Fruit fly (Drosophila melanogaster) whole organism, embryonic: Measurements from ENCODE around the gene CG43896.

Experiments used
- Atf6 ChIP-seq: fragments of 200-800 bp; sonication (Bioruptor generic); IDR thresholded peaks from 2 replicates; pipeline ENCODE4 v1.3.6; 2022; ENCODE audit warnings: missing biosample characterization, missing genetic modification characterization
- CG10267 ChIP-seq: fragments of 200-800 bp; sonication (Bioruptor generic); optimal IDR thresholded peaks from 2 replicates; lab custom pipeline; 2018; ENCODE audit warnings: missing biosample characterization, mild to moderate bottlenecking, missing genetic modification characterization, moderate library complexity
- CG12236 ChIP-seq: fragments of 200-800 bp; sonication (Bioruptor generic); optimal IDR thresholded peaks from 2 replicates; lab custom pipeline; 2016; ENCODE audit warnings: missing biosample characterization, missing genetic modification characterization
- CG13624 ChIP-seq: fragments of 200-800 bp; sonication (Bioruptor generic); optimal IDR thresholded peaks from 2 replicates; lab custom pipeline; 2016; ENCODE audit warnings: missing biosample characterization, missing genetic modification characterization
- CG14014 ChIP-seq: fragments of 200-800 bp; sonication (Bioruptor generic); IDR thresholded peaks from 2 replicates; pipeline ENCODE4 v1.3.6; 2022; ENCODE audit warnings: missing biosample characterization, missing genetic modification characterization
- CG15073 ChIP-seq: fragments of 200-800 bp; sonication (Bioruptor generic); optimal IDR thresholded peaks from 2 replicates; lab custom pipeline; 2016; ENCODE audit warnings: missing biosample characterization, missing genetic modification characterization
- CG16779 ChIP-seq: fragments of 200-800 bp; sonication (Bioruptor generic); IDR thresholded peaks from 2 replicates; pipeline ENCODE4 v1.3.6; 2022; ENCODE audit warnings: missing biosample characterization, missing genetic modification characterization
- CG16815 ChIP-seq: fragments of 200-800 bp; sonication (Bioruptor generic); optimal IDR thresholded peaks from 3 replicates; lab custom pipeline; 2017; ENCODE audit warnings: missing biosample characterization, mild to moderate bottlenecking, missing genetic modification characterization
- CG17568 ChIP-seq: fragments of 200-800 bp; sonication (Bioruptor generic); optimal IDR thresholded peaks from 2 replicates; lab custom pipeline; 2018; ENCODE audit warnings: missing biosample characterization, mild to moderate bottlenecking, missing genetic modification characterization, moderate library complexity
- CG17829 ChIP-seq: fragments of 200-800 bp; optimal IDR thresholded peaks from 2 replicates; lab custom pipeline; 2019; ENCODE audit warnings: missing biosample characterization, mild to moderate bottlenecking, missing genetic modification characterization, moderate library complexity
- CG18262 ChIP-seq: fragments of 200-800 bp; optimal IDR thresholded peaks from 3 replicates; lab custom pipeline; 2019; ENCODE audit warnings: missing biosample characterization, mild to moderate bottlenecking, missing genetic modification characterization, moderate library complexity
- CG2120 ChIP-seq: fragments of 200-800 bp; sonication (Bioruptor generic); optimal IDR thresholded peaks from 3 replicates; lab custom pipeline; 2016; ENCODE audit warnings: missing biosample characterization, missing genetic modification characterization
- CG30431 ChIP-seq: fragments of 200-800 bp; sonication (Bioruptor generic); optimal IDR thresholded peaks from 2 replicates; lab custom pipeline; 2017; ENCODE audit warnings: missing biosample characterization, missing genetic modification characterization
- CG34376 ChIP-seq: fragments of 200-800 bp; sonication (Bioruptor generic); optimal IDR thresholded peaks from 2 replicates; lab custom pipeline; 2018; ENCODE audit warnings: missing biosample characterization, mild to moderate bottlenecking, missing genetic modification characterization
- CG3995 ChIP-seq: fragments of 200-800 bp; sonication (Bioruptor generic); optimal IDR thresholded peaks from 3 replicates; lab custom pipeline; 2016; ENCODE audit warnings: missing biosample characterization, missing genetic modification characterization
- CG4404 ChIP-seq: fragments of 200-800 bp; sonication (Bioruptor generic); IDR thresholded peaks from 2 replicates; pipeline ENCODE4 v1.3.6; 2022; ENCODE audit warnings: missing biosample characterization, missing genetic modification characterization
- CG4617 ChIP-seq: fragments of 200-800 bp; sonication (Bioruptor generic); optimal IDR thresholded peaks from 3 replicates; lab custom pipeline; 2016; ENCODE audit warnings: missing biosample characterization, missing genetic modification characterization, borderline replicate concordance
- CG6654 ChIP-seq: fragments of 200-800 bp; sonication (Bioruptor generic); optimal IDR thresholded peaks from 2 replicates; lab custom pipeline; 2017; ENCODE audit warnings: missing biosample characterization, mild to moderate bottlenecking, missing genetic modification characterization
- CG6683 ChIP-seq: fragments of 200-800 bp; sonication (Bioruptor generic); optimal IDR thresholded peaks from 2 replicates; lab custom pipeline; 2017; ENCODE audit warnings: missing biosample characterization, mild to moderate bottlenecking, missing genetic modification characterization, missing genetic modification reagents
- CG6689 ChIP-seq: fragments of 200-800 bp; sonication (Bioruptor generic); IDR thresholded peaks from 2 replicates; pipeline ENCODE4 v1.3.6; 2022; ENCODE audit warnings: missing biosample characterization, missing genetic modification characterization
- CG7963 ChIP-seq: fragments of 200-800 bp; sonication (Bioruptor generic); IDR thresholded peaks from 3 replicates; pipeline ENCODE4 v1.3.6; 2022; ENCODE audit warnings: missing biosample characterization, missing genetic modification characterization; ENCODE audit not compliant: partially characterized antibody
- CG8944 ChIP-seq: fragments of 200-800 bp; sonication (Bioruptor generic); optimal IDR thresholded peaks from 3 replicates; lab custom pipeline; 2016; ENCODE audit warnings: missing biosample characterization, missing genetic modification characterization
- CG9609 ChIP-seq: fragments of 200-800 bp; sonication (Bioruptor generic); optimal IDR thresholded peaks from 3 replicates; lab custom pipeline; 2016; ENCODE audit warnings: missing biosample characterization, missing genetic modification characterization
- CG9797 ChIP-seq: fragments of 200-800 bp; sonication (Bioruptor generic); optimal IDR thresholded peaks from 3 replicates; lab custom pipeline; 2018; ENCODE audit warnings: missing biosample characterization, mild to moderate bottlenecking, missing genetic modification characterization
- Fer1 ChIP-seq: fragments of 200-800 bp; sonication (Bioruptor generic); optimal IDR thresholded peaks from 2 replicates; lab custom pipeline; 2017; ENCODE audit warnings: missing biosample characterization, mild to moderate bottlenecking, missing genetic modification characterization
- GATAe ChIP-seq: fragments of 200-800 bp; sonication (Bioruptor generic); conservative IDR thresholded peaks from 2 replicates; pipeline ENCODE4 v1.3.6; 2022; ENCODE audit warnings: missing biosample characterization, missing genetic modification characterization
- Hr39 ChIP-seq: fragments of >200 bp; optimal IDR thresholded peaks from 2 replicates; lab custom pipeline; 2017
- Meics ChIP-seq: fragments of 200-800 bp; sonication (Bioruptor generic); optimal IDR thresholded peaks from 2 replicates; lab custom pipeline; 2017; ENCODE audit warnings: missing biosample characterization, mild to moderate bottlenecking, missing genetic modification characterization
- Spps ChIP-seq: fragments of 200-800 bp; sonication (Bioruptor generic); optimal IDR thresholded peaks from 2 replicates; lab custom pipeline; 2018; ENCODE audit warnings: missing biosample characterization, mild to moderate bottlenecking, missing genetic modification characterization
- YL-1 ChIP-seq: fragments of 200-800 bp; sonication (Bioruptor generic); optimal IDR thresholded peaks from 3 replicates; lab custom pipeline; 2017; ENCODE audit warnings: missing biosample characterization, mild to moderate bottlenecking, missing genetic modification characterization
- bowl ChIP-seq: fragments of 200-800 bp; sonication (Bioruptor generic); IDR thresholded peaks from 2 replicates; pipeline ENCODE4 v1.3.6; 2022; ENCODE audit warnings: missing biosample characterization, missing genetic modification characterization
- br ChIP-seq: fragments of >200 bp; optimal IDR thresholded peaks from 2 replicates; lab custom pipeline; 2017
- cad ChIP-seq: fragments of >200 bp; optimal IDR thresholded peaks from 2 replicates; lab custom pipeline; 2017; ENCODE audit warnings: missing biosample characterization, missing genetic modification characterization
- cas ChIP-seq: fragments of 200-800 bp; sonication (Bioruptor generic); IDR thresholded peaks from 2 replicates; pipeline ENCODE4 v1.3.6; 2022; ENCODE audit warnings: missing biosample characterization, missing genetic modification characterization
- chm ChIP-seq: fragments of 200-800 bp; sonication (Bioruptor generic); IDR thresholded peaks from 2 replicates; pipeline ENCODE4 v1.3.6; 2022; ENCODE audit warnings: missing biosample characterization, missing genetic modification characterization
- dati ChIP-seq: fragments of 200-800 bp; sonication (Bioruptor generic); IDR thresholded peaks from 2 replicates; pipeline ENCODE4 v1.3.6; 2022; ENCODE audit warnings: missing biosample characterization, missing genetic modification characterization
- dmrt99B ChIP-seq: fragments of 200-800 bp; sonication (Bioruptor generic); optimal IDR thresholded peaks from 2 replicates; lab custom pipeline; 2018; ENCODE audit warnings: missing biosample characterization, mild to moderate bottlenecking, missing genetic modification characterization, moderate library complexity
- gsb-n ChIP-seq: fragments of 200-800 bp; sonication (Bioruptor generic); optimal IDR thresholded peaks from 3 replicates; lab custom pipeline; 2018; ENCODE audit warnings: missing biosample characterization, mild to moderate bottlenecking, missing genetic modification characterization
- lov ChIP-seq, 2 experiments: fragments of 200-800 bp in 1 of 2; fragments of >200 bp in 1 of 2; sonication (Bioruptor generic) in 1 of 2; IDR thresholded peaks in 1 of 2; optimal IDR thresholded peaks in 1 of 2; 2 replicates in 1 of 2; 3 replicates in 1 of 2; pipeline versions ENCODE4 v1.3.6 to Lab custom; 2017 to 2022; ENCODE audit warnings: missing biosample characterization in 1 of 2, missing genetic modification characterization in 1 of 2
- nau ChIP-seq: fragments of 200-800 bp; sonication (Bioruptor generic); optimal IDR thresholded peaks from 3 replicates; lab custom pipeline; 2017; ENCODE audit warnings: missing biosample characterization, mild to moderate bottlenecking, missing genetic modification characterization, missing genetic modification reagents
- nerfin-2 ChIP-seq: fragments of 200-800 bp; sonication (Bioruptor generic); IDR thresholded peaks from 2 replicates; pipeline ENCODE4 v1.3.6; 2022; ENCODE audit warnings: missing biosample characterization, missing genetic modification characterization; ENCODE audit not compliant: partially characterized antibody
- p53 ChIP-seq: fragments of 200-800 bp; sonication (Bioruptor generic); optimal IDR thresholded peaks from 2 replicates; lab custom pipeline; 2016; ENCODE audit warnings: missing biosample characterization, missing genetic modification characterization
- pfk ChIP-seq: fragments of 200-800 bp; sonication (Bioruptor generic); optimal IDR thresholded peaks from 2 replicates; lab custom pipeline; 2018; ENCODE audit warnings: missing biosample characterization, mild to moderate bottlenecking, missing genetic modification characterization, moderate library complexity
- psq ChIP-seq: fragments of 200-800 bp; sonication (Bioruptor generic); optimal IDR thresholded peaks from 2 replicates; lab custom pipeline; 2017; ENCODE audit warnings: missing biosample characterization, missing genetic modification characterization
- ranshi ChIP-seq: fragments of 200-800 bp; sonication (Bioruptor generic); IDR thresholded peaks from 2 replicates; pipeline ENCODE4 v1.3.6; 2022; ENCODE audit warnings: missing biosample characterization, missing genetic modification characterization
- sim ChIP-seq: fragments of 200-800 bp; sonication (Bioruptor generic); IDR thresholded peaks from 2 replicates; pipeline ENCODE4 v1.3.6; 2022; ENCODE audit warnings: missing biosample characterization, missing genetic modification characterization
- trh ChIP-seq: fragments of 200-800 bp; sonication (Bioruptor generic); optimal IDR thresholded peaks from 2 replicates; lab custom pipeline; 2016; ENCODE audit warnings: missing biosample characterization, missing genetic modification characterization
- ttk ChIP-seq: fragments of 200-800 bp; sonication (Bioruptor generic); IDR thresholded peaks from 2 replicates; pipeline ENCODE4 v2.1.2; 2022; ENCODE audit warnings: missing biosample characterization, missing genetic modification characterization
- zfh2 ChIP-seq: fragments of 200-800 bp; sonication (Bioruptor generic); optimal IDR thresholded peaks from 2 replicates; lab custom pipeline; 2016; ENCODE audit warnings: missing biosample characterization, missing genetic modification characterization

Gene CG43896

DNA sequence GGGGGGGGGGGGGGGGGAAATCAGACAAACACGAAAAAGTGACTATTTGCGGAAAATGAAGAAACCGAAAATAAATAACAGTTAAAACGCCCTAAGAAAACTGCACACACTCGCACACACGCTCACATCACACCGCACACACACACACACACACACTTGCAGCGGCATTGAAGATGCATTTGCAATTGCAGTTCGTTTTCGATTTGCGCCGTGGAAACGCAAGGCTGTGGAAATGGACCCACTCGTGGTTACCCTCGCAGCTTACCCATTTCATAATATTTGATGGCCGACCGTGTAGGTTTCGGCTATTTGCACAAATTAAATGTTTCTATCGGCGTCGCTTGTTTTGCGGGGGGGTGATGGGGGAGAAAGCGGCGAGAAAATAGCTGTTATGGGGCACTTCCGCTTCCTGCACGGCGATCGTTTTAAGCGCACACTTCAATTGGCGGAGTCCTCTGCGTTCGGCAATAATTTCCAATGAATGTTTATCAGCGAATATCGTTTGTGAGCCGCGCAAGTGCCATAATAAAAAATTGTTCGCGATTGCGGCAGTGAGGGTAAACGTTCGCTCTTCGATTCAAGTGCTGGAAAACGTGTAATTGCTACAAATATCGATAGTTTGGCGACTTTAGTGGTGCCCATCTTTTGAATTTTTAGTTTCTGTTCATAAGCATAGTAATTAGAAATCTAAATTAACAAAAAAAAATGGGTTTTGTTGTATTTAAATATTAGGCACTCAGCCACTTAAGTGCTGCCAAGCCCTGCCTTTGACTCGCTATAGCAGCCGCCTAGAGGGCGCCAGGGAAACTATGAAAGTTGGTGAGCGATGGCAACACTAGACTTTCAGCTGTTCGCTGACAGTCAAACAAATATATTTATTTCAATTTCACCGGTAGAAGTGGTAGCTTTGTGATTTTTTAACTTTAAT is 26.7 kb downstream of the CG43896 start, which contains the start of the genes Pop2 and CG6928 (continued):
- TF ChIP-seq CG9609 (GFP tag; lab: Kevin White, UChicago) (peak; percentile 83), CG10267 (tag; lab: Kevin White, UChicago) (peak; percentile 98), CG15073 (GFP tag; lab: Kevin White, UChicago) (no peak), YL-1 (GFP tag; lab: Kevin White, UChicago) (peak; percentile 82), trh (GFP tag; lab: Kevin White, UChicago) (peak; percentile 55), CG17568 (GFP tag; lab: Kevin White, UChicago) (peak; percentile 39), CG2120 (peak; percentile 90), CG14014 (GFP tag; lab: Robert Waterston, UW) (peak; percentile 63; the same call in 1 of the 2 replicates), dmrt99B (tag; lab: Kevin White, UChicago) (no peak), ranshi (GFP tag; lab: Robert Waterston, UW) (peak; percentile 65), CG34376 (GFP tag; lab: Kevin White, UChicago) (peak; percentile 22), Hr39 (lab: Kevin White, UChicago) (no peak), zfh2 (GFP tag; lab: Kevin White, UChicago) (peak; percentile 87), CG12236 (GFP tag; lab: Kevin White, UChicago) (peak; percentile 37), CG7963 (GFP tag; lab: Robert Waterston, UW) (no peak), lov (optimal IDR thresholded peaks at IDR 0.05; lab: Kevin White, UChicago) (no peak), lov (GFP tag; IDR thresholded peaks at IDR 0.05; lab: Robert Waterston, UW) (no peak), p53 (GFP tag; lab: Kevin White, UChicago) (peak; percentile 68), nau (GFP tag; lab: Kevin White, UChicago) (no peak), chm (peak; percentile 29; the same call in 1 of the 2 replicates), bowl (GFP tag; lab: Robert Waterston, UW) (no peak), CG9797 (GFP tag; lab: Kevin White, UChicago) (peak; percentile 67), CG16815 (peak; percentile 56), ttk (peak; percentile 14; the same call in 1 of the 2 replicates), dati (no peak), CG6683 (GFP tag; lab: Kevin White, UChicago) (no peak), GATAe (GFP tag; lab: Robert Waterston, UW) (no peak), CG16779 (GFP tag; lab: Robert Waterston, UW) (peak; percentile 41; the same call in 1 of the 2 replicates), br (lab: Kevin White, UChicago) (no peak), CG8944 (GFP tag; lab: Kevin White, UChicago) (peak; percentile 87), CG13624 (GFP tag; lab: Kevin White, UChicago) (peak; percentile 83), psq (GFP tag; lab: Kevin White, UChicago) (peak; percentile 48), pfk (no peak), gsb-n (tag; lab: Kevin White, UChicago) (peak; percentile 1), Atf6 (peak; percentile 73), CG17829 (tag; lab: Kevin White, UChicago) (peak; percentile 58), CG4617 (GFP tag; lab: Kevin White, UChicago) (peak; percentile 97), Meics (GFP tag; lab: Kevin White, UChicago) (peak; percentile 2), cad (no peak), Fer1 (GFP tag; lab: Kevin White, UChicago) (peak; percentile 33), CG30431 (peak; percentile 52), CG18262 (tag; lab: Kevin White, UChicago) (peak; percentile 45), CG4404 (GFP tag; lab: Robert Waterston, UW) (peak; percentile 42; the same call in 1 of the 2 replicates), CG6654 (GFP tag; lab: Kevin White, UChicago) (peak; percentile 14), cas (peak; percentile 32; the same call in 1 of the 2 replicates), sim (GFP tag; lab: Robert Waterston, UW) (no peak), Spps (tag; lab: Kevin White, UChicago) (peak; percentile 0), CG3995 (GFP tag; lab: Kevin White, UChicago) (peak; percentile 10), CG6689 (GFP tag; lab: Robert Waterston, UW) (peak; percentile 52; the same call in 1 of the 2 replicates), nerfin-2 (GFP tag; lab: Robert Waterston, UW) (no peak; the same call in 1 of the 2 replicates)
